Worm (Caenorhabditis elegans) whole organism, midembryonic: ENCODE measurements around the gene nas-9.

Experiments used
- med-1 ChIP-seq: sonication (generic microtip); optimal IDR thresholded peaks from 2 replicates; lab custom pipeline; 2017; ENCODE audit warnings: missing genetic modification characterization, mild to moderate bottlenecking, missing compliant biosample characterization, antibody characterized with exemption, missing genetic modification reagents; ENCODE audit not compliant: insufficient read depth
- tab-1 ChIP-seq: fragments of 200-800 bp; sonication (Bioruptor generic); IDR thresholded peaks from 2 replicates; pipeline ENCODE4 v1.3.6; 2022; ENCODE audit warnings: missing genetic modification characterization, missing compliant biosample characterization

ce11 chrV:4865364-4865763 is 25.6 kb upstream of the nas-9 start, which contains the start of gene srd-32:
- no peak for TF ChIP-seq tab-1
- TF ChIP-seq med-1 = no peak
